Fruit fly (Drosophila melanogaster): Measurements from ENCODE around the gene Gr93b.

Gr93b gene

dm6 chr3R:21856098-21856872 lies 12.7 kb upstream of the Gr93b start, which contains the start of gene glec (continued):
- peak; percentile 46 for TF ChIP-seq unc-4 (GFP tag; IDR thresholded peaks at IDR 0.05; ENCODE audit: partially characterized antibody)
- TF ChIP-seq Oli (tag; optimal IDR thresholded peaks at IDR 0.05) = peak; percentile 43
- TF ChIP-seq ken (GFP tag; IDR thresholded peaks at IDR 0.05) = 0 out of 3 replicates have a peak, but pooled peaks have one; percentile 50
- no peak for TF ChIP-seq CG1529 (GFP tag; optimal IDR thresholded peaks at IDR 0.05)
- peak; percentile 32; the same call in 1 of the 2 replicates for TF ChIP-seq gsb (GFP tag; IDR thresholded peaks at IDR 0.05)
- 0 out of 3 replicates have a peak, but pooled peaks have one; percentile 24 for TF ChIP-seq Doc3 (GFP tag; IDR thresholded peaks at IDR 0.05; ENCODE audit: partially characterized antibody)
- 0 out of 2 replicates have a peak, but pooled peaks have one; percentile 24 for TF ChIP-seq ap (GFP tag; IDR thresholded peaks at IDR 0.05)
- peak; percentile 69 for TF ChIP-seq caup (GFP tag; optimal IDR thresholded peaks at IDR 0.05; ENCODE audit: severe bottlenecking)
- TF ChIP-seq CG11696 (GFP tag; IDR thresholded peaks at IDR 0.05) = peak; percentile 38
- TF ChIP-seq nmo (GFP tag; optimal IDR thresholded peaks at IDR 0.05) = peak; percentile 45
- no peak for TF ChIP-seq CG7745 (tag; optimal IDR thresholded peaks at IDR 0.05)
- peak; percentile 9 for TF ChIP-seq CG17359 (tag; optimal IDR thresholded peaks at IDR 0.05)
- TF ChIP-seq tup (GFP tag; optimal IDR thresholded peaks at IDR 0.05) = no peak
- no peak for TF ChIP-seq toy (GFP tag; IDR thresholded peaks at IDR 0.05)
- TF ChIP-seq chinmo (GFP tag; IDR thresholded peaks at IDR 0.05; ENCODE audit: partially characterized antibody) = peak; percentile 91
- peak; percentile 34 for TF ChIP-seq CG17385 (GFP tag; optimal IDR thresholded peaks at IDR 0.05)
- peak; percentile 1 for TF ChIP-seq CG12299 (tag; optimal IDR thresholded peaks at IDR 0.05)
- no peak for TF ChIP-seq bab2 (GFP tag; optimal IDR thresholded peaks at IDR 0.05)
- no peak for TF ChIP-seq Vsx1 (GFP tag; optimal IDR thresholded peaks at IDR 0.05)
- TF ChIP-seq CG5245 (GFP tag; optimal IDR thresholded peaks at IDR 0.05) = no peak
- TF ChIP-seq Blimp-1 (GFP tag; optimal IDR thresholded peaks at IDR 0.05) = peak; percentile 99
- no peak for TF ChIP-seq Bdp1 (GFP tag; optimal IDR thresholded peaks at IDR 0.05)
- TF ChIP-seq CG32532 (GFP tag; IDR thresholded peaks at IDR 0.05) = peak; percentile 63
- peak; percentile 72 for TF ChIP-seq mirr (GFP tag; optimal IDR thresholded peaks at IDR 0.05)
- TF ChIP-seq yki (optimal IDR thresholded peaks at IDR 0.05) = no peak
- TF ChIP-seq stc (GFP tag; IDR thresholded peaks at IDR 0.05) = no peak; the same call in none of the 2 replicates
- TF ChIP-seq pb (GFP tag; optimal IDR thresholded peaks at IDR 0.05) = peak; percentile 36
- TF ChIP-seq Xrp1 (GFP tag; IDR thresholded peaks at IDR 0.05) = peak; percentile 50; the same call in 1 of the 2 replicates
- TF ChIP-seq disco-r (GFP tag; optimal IDR thresholded peaks at IDR 0.05) = no peak
- TF ChIP-seq CG13775 (GFP tag; optimal IDR thresholded peaks at IDR 0.05) = peak; percentile 53
- TF ChIP-seq lola (GFP tag; optimal IDR thresholded peaks at IDR 0.05) = peak in 1 of 3 experiments; percentile 48
- TF ChIP-seq CG18011 (GFP tag; optimal IDR thresholded peaks at IDR 0.05) = no peak
- TF ChIP-seq gce (GFP tag; IDR thresholded peaks at IDR 0.05) = peak; percentile 68; the same call in 2 of the 3 replicates
- peak; percentile 48 for TF ChIP-seq CG1602 (GFP tag; optimal IDR thresholded peaks at IDR 0.05)
- no peak for TF ChIP-seq CG4707 (GFP tag; optimal IDR thresholded peaks at IDR 0.05)
- TF ChIP-seq CG2875 (GFP tag; optimal IDR thresholded peaks at IDR 0.05) = peak; percentile 48
- TF ChIP-seq insv (GFP tag; optimal IDR thresholded peaks at IDR 0.05) = peak in 1 of 2 experiments; percentile 41
- no peak for TF ChIP-seq CG8290 (GFP tag; optimal IDR thresholded peaks at IDR 0.05)
- peak in 1 of 2 experiments; percentile 89 for TF ChIP-seq CG8290 (tag; optimal IDR thresholded peaks at IDR 0.05)
- no peak for TF ChIP-seq H15 (GFP tag; IDR thresholded peaks at IDR 0.05)
- TF ChIP-seq CG4820 (GFP tag; optimal IDR thresholded peaks at IDR 0.05) = no peak
- no peak for TF ChIP-seq Lim3 (GFP tag; IDR thresholded peaks at IDR 0.05)
- no peak for TF ChIP-seq CG31365 (tag; optimal IDR thresholded peaks at IDR 0.05)
- peak; percentile 61; the same call in 1 of the 2 replicates for TF ChIP-seq CG13287 (GFP tag; IDR thresholded peaks at IDR 0.05; ENCODE audit: partially characterized antibody)
- peak; percentile 46 for TF ChIP-seq CrebB (tag; optimal IDR thresholded peaks at IDR 0.05)
- TF ChIP-seq scrt (GFP tag; optimal IDR thresholded peaks at IDR 0.05) = peak; percentile 21
- TF ChIP-seq oc (tag; optimal IDR thresholded peaks at IDR 0.05) = peak; percentile 71
- peak; percentile 26 for TF ChIP-seq CG4282 (GFP tag; optimal IDR thresholded peaks at IDR 0.05)
